Fruit fly (Drosophila melanogaster) whole organism, prepupa: ENCODE measurements around the gene CG11699.
A peak's percentile ranks its signal among the peaks of the same experiment; 100 is the strongest.

ENCODE experiments used
- Blimp-1 ChIP-seq: fragments of 200-800 bp; sonication (Bioruptor generic); optimal IDR thresholded peaks from 3 replicates; lab custom pipeline; 2017; ENCODE audit warnings: missing biosample characterization, missing genetic modification characterization, mild to moderate bottlenecking, moderate library complexity, missing genetic modification reagents
- CG10631 ChIP-seq: fragments of 200-800 bp; sonication (Bioruptor generic); optimal IDR thresholded peaks from 2 replicates; lab custom pipeline; 2016; ENCODE audit warnings: missing biosample characterization, missing genetic modification characterization
- CG10669 ChIP-seq: fragments of 200-800 bp; sonication (Bioruptor generic); optimal IDR thresholded peaks from 3 replicates; lab custom pipeline; 2018; ENCODE audit warnings: missing biosample characterization, mild to moderate bottlenecking, missing genetic modification characterization, moderate library complexity
- CG11762 ChIP-seq: fragments of 200-800 bp; sonication (Bioruptor generic); optimal IDR thresholded peaks from 3 replicates; lab custom pipeline; 2016; ENCODE audit warnings: missing biosample characterization, missing genetic modification characterization; ENCODE audit not compliant: insufficient read depth
- CG11902 ChIP-seq: fragments of 200-800 bp; sonication (Bioruptor generic); optimal IDR thresholded peaks from 3 replicates; lab custom pipeline; 2016; ENCODE audit warnings: missing biosample characterization, missing genetic modification characterization
- CG15336 ChIP-seq: fragments of 200-800 bp; sonication (Bioruptor generic); IDR thresholded peaks from 2 replicates; pipeline ENCODE4 v1.3.6; 2022; ENCODE audit warnings: missing biosample characterization, missing genetic modification characterization
- CG1621 ChIP-seq: fragments of 200-800 bp; sonication (Bioruptor generic); optimal IDR thresholded peaks from 3 replicates; lab custom pipeline; 2018; ENCODE audit warnings: missing biosample characterization, mild to moderate bottlenecking, missing genetic modification characterization
- CG16779 ChIP-seq: fragments of 200-800 bp; sonication (Bioruptor generic); optimal IDR thresholded peaks from 3 replicates; lab custom pipeline; 2017; ENCODE audit warnings: missing biosample characterization, mild to moderate bottlenecking, missing genetic modification characterization
- CG3032 ChIP-seq: fragments of 200-800 bp; optimal IDR thresholded peaks from 2 replicates; lab custom pipeline; 2019; ENCODE audit warnings: missing biosample characterization, mild to moderate bottlenecking, missing genetic modification characterization, moderate library complexity
- CG31627 ChIP-seq: fragments of 200-800 bp; sonication (Bioruptor generic); optimal IDR thresholded peaks from 3 replicates; lab custom pipeline; 2016; ENCODE audit warnings: missing biosample characterization, missing genetic modification characterization
- CG32006 ChIP-seq: fragments of 200-800 bp; sonication (Bioruptor generic); optimal IDR thresholded peaks from 3 replicates; lab custom pipeline; 2017; ENCODE audit warnings: missing biosample characterization, mild to moderate bottlenecking, missing genetic modification characterization
- CG34406 ChIP-seq: fragments of 200-800 bp; sonication (Bioruptor generic); optimal IDR thresholded peaks from 3 replicates; lab custom pipeline; 2016; ENCODE audit warnings: missing biosample characterization, missing genetic modification characterization
- CG3919 ChIP-seq: fragments of 200-800 bp; sonication (Bioruptor generic); optimal IDR thresholded peaks from 3 replicates; lab custom pipeline; 2016; ENCODE audit warnings: missing biosample characterization, missing genetic modification characterization
- CG4318 ChIP-seq: fragments of 200-800 bp; sonication (Bioruptor generic); optimal IDR thresholded peaks from 3 replicates; lab custom pipeline; 2017; ENCODE audit warnings: missing biosample characterization, mild to moderate bottlenecking, missing genetic modification characterization
- CG6276 ChIP-seq: fragments of 200-800 bp; sonication (Bioruptor generic); optimal IDR thresholded peaks from 2 replicates; lab custom pipeline; 2017; ENCODE audit warnings: missing biosample characterization, mild to moderate bottlenecking, missing genetic modification characterization
- CG6808 ChIP-seq: fragments of 200-800 bp; sonication (Bioruptor generic); optimal IDR thresholded peaks from 3 replicates; lab custom pipeline; 2017; ENCODE audit warnings: missing biosample characterization, missing genetic modification characterization, mild to moderate bottlenecking, moderate library complexity, missing genetic modification reagents
- CG6854 ChIP-seq: fragments of 200-800 bp; sonication (Bioruptor generic); optimal IDR thresholded peaks from 2 replicates; lab custom pipeline; 2017; ENCODE audit warnings: missing biosample characterization, mild to moderate bottlenecking, missing genetic modification characterization
- CG7368 ChIP-seq: fragments of 200-800 bp; sonication (Bioruptor generic); optimal IDR thresholded peaks from 3 replicates; lab custom pipeline; 2016; ENCODE audit warnings: missing biosample characterization, missing genetic modification characterization
- CG8119 ChIP-seq: fragments of 200-800 bp; sonication (Bioruptor generic); IDR thresholded peaks from 3 replicates; pipeline ENCODE4 v1.3.6; 2022; ENCODE audit warnings: missing biosample characterization, missing genetic modification characterization
- CG8319 ChIP-seq: fragments of 200-800 bp; sonication (Bioruptor generic); optimal IDR thresholded peaks from 3 replicates; lab custom pipeline; 2016; ENCODE audit warnings: missing biosample characterization, missing genetic modification characterization
- CG8632 ChIP-seq: fragments of 200-800 bp; sonication (Bioruptor generic); optimal IDR thresholded peaks from 3 replicates; lab custom pipeline; 2016; ENCODE audit warnings: missing biosample characterization, missing genetic modification characterization
- CG9139 ChIP-seq: fragments of 200-800 bp; sonication (Bioruptor generic); optimal IDR thresholded peaks from 3 replicates; lab custom pipeline; 2017; ENCODE audit warnings: missing biosample characterization, mild to moderate bottlenecking, missing genetic modification characterization
- Eip75B ChIP-seq: fragments of 200-800 bp; sonication (Bioruptor generic); optimal IDR thresholded peaks from 3 replicates; lab custom pipeline; 2016; ENCODE audit warnings: missing biosample characterization, missing genetic modification characterization
- Eip78C ChIP-seq: fragments of 200-800 bp; sonication (Bioruptor generic); peaks from one replicate; lab custom pipeline; 2016; ENCODE audit warnings: missing biosample characterization, missing genetic modification characterization
- Eip93F ChIP-seq: fragments of 200-800 bp; sonication (Bioruptor generic); optimal IDR thresholded peaks from 2 replicates; lab custom pipeline; 2016; ENCODE audit warnings: missing biosample characterization, mild to moderate bottlenecking, missing genetic modification characterization
- Ets21C ChIP-seq: fragments of 200-800 bp; sonication (Bioruptor generic); optimal IDR thresholded peaks from 3 replicates; lab custom pipeline; 2016; ENCODE audit warnings: missing biosample characterization, missing genetic modification characterization
- Ets96B ChIP-seq: fragments of 200-800 bp; optimal IDR thresholded peaks from 2 replicates; lab custom pipeline; 2019; ENCODE audit warnings: missing biosample characterization, mild to moderate bottlenecking, missing genetic modification characterization, moderate library complexity
- Gug ChIP-seq: fragments of 200-800 bp; sonication (Bioruptor generic); IDR thresholded peaks from 2 replicates; pipeline ENCODE4 v1.3.6; 2022; ENCODE audit warnings: missing biosample characterization, missing genetic modification characterization
- Hr39 ChIP-seq: fragments of 200-800 bp; sonication (Bioruptor generic); optimal IDR thresholded peaks from 2 replicates; lab custom pipeline; 2016; ENCODE audit warnings: missing biosample characterization, missing genetic modification characterization
- Lpt ChIP-seq: fragments of 200-800 bp; sonication (Bioruptor generic); optimal IDR thresholded peaks from 3 replicates; lab custom pipeline; 2016; ENCODE audit warnings: missing biosample characterization, missing genetic modification characterization
- Met ChIP-seq: fragments of 200-800 bp; sonication (Bioruptor generic); optimal IDR thresholded peaks from 3 replicates; lab custom pipeline; 2016; ENCODE audit warnings: missing biosample characterization, missing genetic modification characterization
- OdsH ChIP-seq: fragments of 200-800 bp; sonication (Bioruptor generic); optimal IDR thresholded peaks from 3 replicates; lab custom pipeline; 2016; ENCODE audit warnings: missing biosample characterization, missing genetic modification characterization
- Smox ChIP-seq: fragments of 200-800 bp; sonication (Bioruptor generic); optimal IDR thresholded peaks from 3 replicates; lab custom pipeline; 2016; ENCODE audit warnings: missing biosample characterization, missing genetic modification characterization
- Sox102F ChIP-seq: fragments of 200-800 bp; sonication (Bioruptor generic); optimal IDR thresholded peaks from 2 replicates; lab custom pipeline; 2016; ENCODE audit warnings: missing biosample characterization, mild to moderate bottlenecking, missing genetic modification characterization
- acj6 ChIP-seq: fragments of 200-800 bp; sonication (Bioruptor generic); optimal IDR thresholded peaks from 3 replicates; lab custom pipeline; 2016; ENCODE audit warnings: missing biosample characterization, missing genetic modification characterization
- cyc ChIP-seq: fragments of 200-800 bp; sonication (Bioruptor generic); optimal IDR thresholded peaks from 3 replicates; lab custom pipeline; 2016; ENCODE audit warnings: missing biosample characterization, missing genetic modification characterization
- dac ChIP-seq: fragments of 200-800 bp; sonication (Bioruptor generic); optimal IDR thresholded peaks from 2 replicates; lab custom pipeline; 2017; ENCODE audit warnings: missing biosample characterization, mild to moderate bottlenecking, missing genetic modification characterization
- eg ChIP-seq: fragments of 200-800 bp; sonication (Bioruptor generic); IDR thresholded peaks from 3 replicates; pipeline ENCODE4 v1.3.6; 2022; ENCODE audit warnings: missing biosample characterization, missing genetic modification characterization
- esn ChIP-seq: fragments of 200-800 bp; sonication (Bioruptor generic); optimal IDR thresholded peaks from 2 replicates; lab custom pipeline; 2016; ENCODE audit warnings: missing biosample characterization, mild to moderate bottlenecking, missing genetic modification characterization, moderate library complexity
- fkh ChIP-seq: fragments of 200-800 bp; sonication (Bioruptor generic); optimal IDR thresholded peaks from 3 replicates; lab custom pipeline; 2017; ENCODE audit warnings: missing biosample characterization, mild to moderate bottlenecking, missing genetic modification characterization, moderate library complexity
- lz ChIP-seq: fragments of 200-800 bp; sonication (Bioruptor generic); optimal IDR thresholded peaks from 3 replicates; lab custom pipeline; 2016; ENCODE audit warnings: missing biosample characterization, missing genetic modification characterization
- pdm3 ChIP-seq: fragments of 200-800 bp; sonication (Bioruptor generic); optimal IDR thresholded peaks from 3 replicates; lab custom pipeline; 2016; ENCODE audit warnings: missing biosample characterization, missing genetic modification characterization
- spab ChIP-seq: fragments of 200-800 bp; sonication (Bioruptor generic); optimal IDR thresholded peaks from 2 replicates; lab custom pipeline; 2017; ENCODE audit warnings: missing biosample characterization, mild to moderate bottlenecking, missing genetic modification characterization, missing genetic modification reagents
- ss ChIP-seq, 2 experiments: fragments of 200-800 bp; sonication (Bioruptor generic); optimal IDR thresholded peaks; 2 replicates in 1 of 2; 3 replicates in 1 of 2; lab custom pipeline; 2017 to 2018; ENCODE audit warnings: mild to moderate bottlenecking in 2 of 2, missing biosample characterization in 2 of 2, missing genetic modification characterization in 2 of 2, moderate library complexity in 1 of 2
- topi ChIP-seq: fragments of 200-800 bp; sonication (Bioruptor generic); optimal IDR thresholded peaks from 3 replicates; lab custom pipeline; 2016; ENCODE audit warnings: missing biosample characterization, missing genetic modification characterization

The CG11699 gene

DNA sequence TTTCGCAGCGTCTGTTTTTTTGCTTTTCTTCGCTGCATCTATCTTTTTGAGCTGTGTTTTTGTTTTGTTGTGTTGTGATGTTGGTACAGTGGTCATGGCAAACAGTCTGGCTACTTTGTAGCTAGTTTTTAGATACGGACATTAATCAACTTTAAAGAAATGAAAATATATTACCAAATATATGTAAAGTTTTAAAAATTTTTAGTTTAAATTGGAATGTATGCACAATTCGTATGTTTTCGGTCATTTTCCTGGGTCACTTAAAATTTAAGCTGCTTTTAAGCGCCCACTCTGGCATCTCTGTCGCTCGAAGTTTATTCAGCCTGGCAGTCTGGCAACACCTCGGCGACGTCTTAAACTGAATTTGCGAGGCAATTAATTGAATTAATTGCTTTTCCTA lies 6.1 kb downstream of the CG11699 start, which contains the start of gene CG11695 (continued):
- TF ChIP-seq CG6854 (GFP tag; lab: Kevin White, UChicago) (no peak), CG3032 (tag; lab: Kevin White, UChicago) (peak; percentile 77), CG32006 (GFP tag; lab: Kevin White, UChicago) (peak; percentile 74), Gug (peak; percentile 32; the same call in 1 of the 2 replicates), CG11762 (GFP tag; lab: Kevin White, UChicago) (peak; percentile 13), Eip93F (GFP tag; lab: Kevin White, UChicago) (no peak), OdsH (GFP tag; lab: Kevin White, UChicago) (peak; percentile 74), CG34406 (peak; percentile 51), Met (GFP tag; lab: Kevin White, UChicago) (no peak), Sox102F (GFP tag; lab: Kevin White, UChicago) (no peak), topi (GFP tag; lab: Kevin White, UChicago) (peak; percentile 57), CG8319 (GFP tag; lab: Kevin White, UChicago) (no peak), CG11902 (GFP tag; lab: Kevin White, UChicago) (peak; percentile 48), acj6 (GFP tag; lab: Kevin White, UChicago) (peak; percentile 71), CG10631 (GFP tag; lab: Kevin White, UChicago) (peak; percentile 69), Smox (GFP tag; lab: Kevin White, UChicago) (peak; percentile 61), lz (peak; percentile 70), CG4318 (GFP tag; lab: Kevin White, UChicago) (no peak), fkh (GFP tag; lab: Kevin White, UChicago) (peak; percentile 77), CG7368 (GFP tag; lab: Kevin White, UChicago) (peak; percentile 49), CG31627 (GFP tag; lab: Kevin White, UChicago) (peak; percentile 67), Hr39 (GFP tag; lab: Kevin White, UChicago) (peak; percentile 64), CG8632 (GFP tag; lab: Kevin White, UChicago) (peak; percentile 29), dac (GFP tag; lab: Kevin White, UChicago) (peak; percentile 44), Ets21C (GFP tag; lab: Kevin White, UChicago) (peak; percentile 30), spab (GFP tag; lab: Kevin White, UChicago) (no peak), CG1621 (tag; lab: Kevin White, UChicago) (peak; percentile 42), CG16779 (tag; lab: Kevin White, UChicago) (no peak), Blimp-1 (GFP tag; lab: Kevin White, UChicago) (no peak), pdm3 (GFP tag; lab: Kevin White, UChicago) (peak; percentile 73), eg (GFP tag; lab: Robert Waterston, UW) (peak; percentile 62; the same call in 2 of the 3 replicates), cyc (GFP tag; lab: Kevin White, UChicago) (peak; percentile 65), Lpt (GFP tag; lab: Kevin White, UChicago) (peak; percentile 49), CG6808 (peak; percentile 70), CG9139 (GFP tag; lab: Kevin White, UChicago) (peak; percentile 4)

DNA sequence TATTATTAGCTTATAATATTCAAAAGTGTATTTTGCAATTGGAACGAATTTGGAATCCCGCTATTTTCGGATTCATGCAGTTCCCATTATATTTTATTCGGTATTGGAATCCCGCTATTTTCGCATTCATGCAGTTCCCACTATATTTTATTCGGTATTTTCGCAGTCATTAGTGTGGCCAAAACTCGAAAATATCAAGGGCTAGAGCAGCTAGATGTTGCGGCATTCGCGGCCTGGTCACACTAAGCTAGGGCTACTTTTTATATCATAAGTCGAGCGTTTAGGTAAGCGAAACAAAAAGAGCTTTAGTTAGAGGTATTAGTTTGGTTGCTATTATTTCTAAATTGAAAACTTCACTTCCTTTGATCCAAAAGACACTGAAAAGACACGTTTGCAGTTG lies 8.4 kb downstream of the CG11699 start:
- TF ChIP-seq CG4318 (GFP tag; lab: Kevin White, UChicago): no peak
- peak; percentile 31 for TF ChIP-seq Eip78C (GFP tag; lab: Kevin White, UChicago)
- TF ChIP-seq eg (GFP tag; lab: Robert Waterston, UW): 0 out of 3 replicates have a peak, but pooled peaks have one; percentile 19
- TF ChIP-seq, all 60 proteins: peak for 2

DNA sequence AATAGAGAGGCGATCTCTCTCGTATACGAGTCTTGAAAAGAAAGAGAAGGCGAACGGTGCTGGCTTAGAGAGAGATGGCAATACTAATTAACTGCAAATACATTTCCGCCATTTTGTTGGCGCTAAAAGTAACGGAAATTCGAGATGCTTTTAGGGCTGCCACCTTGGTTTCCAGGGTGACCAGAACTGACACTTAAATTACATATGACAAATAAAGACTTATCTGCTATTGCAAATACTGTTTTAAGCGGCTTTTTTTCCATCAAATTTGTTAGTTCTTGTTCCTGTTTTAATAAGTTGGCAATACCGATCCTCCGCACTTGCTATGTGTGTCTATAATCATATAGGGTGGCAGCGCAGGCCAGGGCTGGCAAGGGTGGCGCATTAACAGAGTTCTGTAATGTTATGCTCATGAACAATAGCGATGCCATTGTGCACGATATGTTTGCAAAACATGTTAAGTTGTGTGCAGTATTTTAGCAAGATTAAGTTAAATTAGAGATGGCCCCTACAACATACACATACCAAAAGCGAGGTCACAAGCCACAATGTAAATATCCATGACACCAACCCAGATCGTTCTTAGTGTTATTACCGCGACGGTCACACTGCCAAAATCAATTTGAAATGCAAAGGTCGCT lies 9.9 kb downstream of the CG11699 start, which contains the start of gene nod:
TSS of gene nod (plus strand) at position 573 of the 641 bp plus-strand sequence.
- TF ChIP-seq CG8119 (no peak), CG10669 (peak; percentile 21), OdsH (GFP tag; lab: Kevin White, UChicago) (peak; percentile 69), Smox (GFP tag; lab: Kevin White, UChicago) (peak; percentile 46), CG3919 (GFP tag; lab: Kevin White, UChicago) (peak; percentile 47), CG6276 (GFP tag; lab: Kevin White, UChicago) (no peak), eg (GFP tag; lab: Robert Waterston, UW) (peak; percentile 39; the same call in 1 of the 3 replicates), Ets96B (tag; lab: Kevin White, UChicago) (peak; percentile 6), CG9139 (GFP tag; lab: Kevin White, UChicago) (no peak), esn (peak; percentile 65), ss (GFP tag; optimal IDR thresholded peaks at IDR 0.05; lab: Kevin White, UChicago) (no peak), CG15336 (GFP tag; lab: Robert Waterston, UW) (0 out of 2 replicates have a peak, but pooled peaks have one; percentile 33), CG4318 (GFP tag; lab: Kevin White, UChicago) (no peak), pdm3 (GFP tag; lab: Kevin White, UChicago) (peak; percentile 71), CG6808 (no peak), Eip75B (GFP tag; lab: Kevin White, UChicago) (peak; percentile 63), lz (peak; percentile 62), CG10631 (GFP tag; lab: Kevin White, UChicago) (peak; percentile 55), CG7368 (GFP tag; lab: Kevin White, UChicago) (peak; percentile 38), Hr39 (GFP tag; lab: Kevin White, UChicago) (peak; percentile 71), CG1621 (tag; lab: Kevin White, UChicago) (peak; percentile 7)
